Fruit fly (Drosophila melanogaster): ENCODE measurements around the gene CG31689.
A peak's percentile ranks its signal among the peaks of the same experiment; 100 is the strongest.

- no peak for TF ChIP-seq CG12605 (GFP tag; IDR thresholded peaks at IDR 0.05)
- peak; percentile 95 for TF ChIP-seq EcR (GFP tag; optimal IDR thresholded peaks at IDR 0.05)
- no peak for TF ChIP-seq CG4496 (GFP tag; IDR thresholded peaks at IDR 0.05)
These were observed 12.1 kb downstream of the CG31689 start for dm6 chr2L:2737561-2737960.

All from whole organism, pupa.